Worm (Caenorhabditis elegans) whole organism, L2 larva: ENCODE results near the gene aex-3.

Experiments used
- crh-2 ChIP-seq: sonication (generic microtip); optimal IDR thresholded peaks from 2 replicates; lab custom pipeline; 2017; ENCODE audit warnings: missing biosample characterization, missing genetic modification characterization
- egl-27 ChIP-seq: sonication (generic microtip); optimal IDR thresholded peaks from 3 replicates; lab custom pipeline; 2017; ENCODE audit warnings: missing biosample characterization, missing genetic modification reagents, missing genetic modification characterization
- fos-1 ChIP-seq: fragments of 150-350 bp; optimal IDR thresholded peaks from 2 replicates; lab custom pipeline; 2014; ENCODE audit warnings: missing biosample characterization, missing genetic modification characterization
- lsy-2 ChIP-seq, 2 experiments: fragments of 150-350 bp in 1 of 2; sonication (generic microtip) in 1 of 2; optimal IDR thresholded peaks; 2 replicates each; lab custom pipeline; 2014 to 2017; ENCODE audit warnings: missing biosample characterization in 2 of 2, missing genetic modification characterization in 2 of 2
- mdl-1 ChIP-seq, 2 experiments: fragments of 150-350 bp in 1 of 2; sonication (generic microtip) in 1 of 2; optimal IDR thresholded peaks; 2 replicates each; lab custom pipeline; 2017; ENCODE audit warnings: missing biosample characterization in 2 of 2, missing genetic modification characterization in 2 of 2
- nhr-11 ChIP-seq: fragments of 150-350 bp; optimal IDR thresholded peaks from 2 replicates; lab custom pipeline; 2014; ENCODE audit warnings: missing biosample characterization, missing genetic modification characterization
- nhr-12 ChIP-seq: fragments of 150-350 bp; optimal IDR thresholded peaks from 2 replicates; lab custom pipeline; 2014; ENCODE audit warnings: missing biosample characterization, missing genetic modification characterization
- nhr-237 ChIP-seq: fragments of 150-350 bp; optimal IDR thresholded peaks from 2 replicates; lab custom pipeline; 2014; ENCODE audit warnings: missing biosample characterization, missing genetic modification characterization
- nhr-25 ChIP-seq: fragments of 150-350 bp; sonication (generic microtip); optimal IDR thresholded peaks from 3 replicates; lab custom pipeline; 2014; ENCODE audit warnings: missing biosample characterization, missing genetic modification characterization
- skn-1 ChIP-seq: sonication (generic microtip); optimal IDR thresholded peaks from 2 replicates; lab custom pipeline; 2017; ENCODE audit warnings: missing biosample characterization, missing genetic modification characterization
- snpc-4 ChIP-seq: fragments of 150-350 bp; optimal IDR thresholded peaks from 2 replicates; lab custom pipeline; 2014; ENCODE audit warnings: missing biosample characterization, missing genetic modification characterization
- unc-62 ChIP-seq: fragments of 150-350 bp; optimal IDR thresholded peaks from 2 replicates; lab custom pipeline; 2014; ENCODE audit warnings: missing biosample characterization, missing genetic modification reagents, missing genetic modification characterization

ce11 chrX:729062-729461 is 30.5 kb downstream of the aex-3 start:
- TF ChIP-seq snpc-4 (tag; lab: Kevin White, UChicago) = no peak
- no peak for TF ChIP-seq nhr-12 (tag; lab: Kevin White, UChicago)
- no peak for TF ChIP-seq nhr-11 (tag; lab: Kevin White, UChicago)
- TF ChIP-seq nhr-25 = no peak
- TF ChIP-seq nhr-237 (tag; lab: Kevin White, UChicago) = no peak
- no peak for TF ChIP-seq egl-27 (tag; lab: Kevin White, UChicago)
- no peak for TF ChIP-seq crh-2 (tag; lab: Kevin White, UChicago)
- TF ChIP-seq fos-1 (tag; lab: Kevin White, UChicago) = peak; percentile 47
- TF ChIP-seq mdl-1 (tag; optimal IDR thresholded peaks at IDR 0.05; lab: Kevin White, UChicago) = no peak
- TF ChIP-seq lsy-2 (tag; optimal IDR thresholded peaks at IDR 0.05; lab: Kevin White, UChicago) = no peak
- TF ChIP-seq unc-62 (GFP tag; lab: Kevin White, UChicago) = no peak
- no peak for TF ChIP-seq skn-1
